Fruit fly (Drosophila melanogaster) whole organism, embryonic: ENCODE measurements around the gene CG7239.

Source experiments
- Ada2b ChIP-seq: fragments of 200-800 bp; sonication (Bioruptor generic); IDR thresholded peaks from 2 replicates; pipeline ENCODE4 v1.3.6; 2022; ENCODE audit warnings: missing biosample characterization, missing genetic modification characterization
- Adf1 ChIP-seq: fragments of 200-800 bp; sonication (Bioruptor generic); IDR thresholded peaks from 2 replicates; pipeline ENCODE4 v1.3.6; 2022; ENCODE audit warnings: missing biosample characterization, missing genetic modification characterization
- B-H1 ChIP-seq: fragments of 200-800 bp; sonication (Bioruptor generic); IDR thresholded peaks from 3 replicates; pipeline ENCODE4 v1.3.6; 2022; ENCODE audit warnings: missing biosample characterization, missing genetic modification characterization
- CG11247 ChIP-seq: fragments of 200-800 bp; sonication (Bioruptor generic); IDR thresholded peaks from 2 replicates; pipeline ENCODE4 v1.3.6; 2022; ENCODE audit warnings: missing biosample characterization, missing genetic modification characterization
- CG11695 ChIP-seq: fragments of 200-800 bp; sonication (Bioruptor generic); IDR thresholded peaks from 3 replicates; pipeline ENCODE4 v1.3.6; 2022; ENCODE audit warnings: missing biosample characterization, missing genetic modification characterization
- CG14014 ChIP-seq: fragments of 200-800 bp; sonication (Bioruptor generic); IDR thresholded peaks from 2 replicates; pipeline ENCODE4 v1.3.6; 2022; ENCODE audit warnings: missing biosample characterization, missing genetic modification characterization
- CG15601 ChIP-seq: fragments of 200-800 bp; sonication (Bioruptor generic); optimal IDR thresholded peaks from 3 replicates; lab custom pipeline; 2019; ENCODE audit warnings: missing biosample characterization, mild to moderate bottlenecking, missing genetic modification characterization, moderate library complexity
- CG15696 ChIP-seq: fragments of 200-800 bp; sonication (Bioruptor generic); optimal IDR thresholded peaks from 2 replicates; lab custom pipeline; 2019; ENCODE audit warnings: missing biosample characterization, mild to moderate bottlenecking, missing genetic modification characterization, moderate library complexity
- CG1603 ChIP-seq: fragments of 200-800 bp; sonication (Bioruptor generic); optimal IDR thresholded peaks from 2 replicates; lab custom pipeline; 2019; ENCODE audit warnings: missing biosample characterization, mild to moderate bottlenecking, missing genetic modification characterization, moderate library complexity
- CG18476 ChIP-seq: fragments of 200-800 bp; sonication (Bioruptor generic); optimal IDR thresholded peaks from 2 replicates; lab custom pipeline; 2016; ENCODE audit warnings: missing biosample characterization, mild to moderate bottlenecking, missing genetic modification characterization
- CG2116 ChIP-seq: fragments of 200-800 bp; sonication (Bioruptor generic); optimal IDR thresholded peaks from 3 replicates; lab custom pipeline; 2018; ENCODE audit warnings: missing biosample characterization, mild to moderate bottlenecking, missing genetic modification characterization
- CG2129 ChIP-seq: fragments of 200-800 bp; sonication (Bioruptor generic); IDR thresholded peaks from 2 replicates; pipeline ENCODE4 v1.3.6; 2022; ENCODE audit warnings: missing biosample characterization, missing genetic modification characterization; ENCODE audit not compliant: partially characterized antibody
- CG2199 ChIP-seq: fragments of 200-800 bp; sonication (Bioruptor generic); IDR thresholded peaks from 3 replicates; pipeline ENCODE4 v1.3.6; 2022; ENCODE audit warnings: missing biosample characterization, missing genetic modification characterization
- CG3065 ChIP-seq: fragments of 200-800 bp; sonication (Bioruptor generic); optimal IDR thresholded peaks from 2 replicates; lab custom pipeline; 2016; ENCODE audit warnings: missing biosample characterization, missing genetic modification characterization
- CG31224 ChIP-seq: fragments of 200-800 bp; sonication (Bioruptor generic); IDR thresholded peaks from 2 replicates; pipeline ENCODE4 v1.3.6; 2022; ENCODE audit warnings: missing biosample characterization, missing genetic modification characterization
- CG32532 ChIP-seq: fragments of 200-800 bp; sonication (Bioruptor generic); IDR thresholded peaks from 2 replicates; pipeline ENCODE4 v1.3.6; 2022; ENCODE audit warnings: missing biosample characterization, missing genetic modification characterization
- CG32772 ChIP-seq: fragments of 200-800 bp; sonication (Bioruptor generic); IDR thresholded peaks from 2 replicates; pipeline ENCODE4 v1.3.6; 2022; ENCODE audit warnings: missing biosample characterization, missing genetic modification characterization
- CG42726 ChIP-seq: fragments of 200-800 bp; sonication (Bioruptor generic); IDR thresholded peaks from 2 replicates; pipeline ENCODE4 v1.3.6; 2022; ENCODE audit warnings: missing biosample characterization, missing genetic modification characterization; ENCODE audit not compliant: partially characterized antibody
- CG4328 ChIP-seq: fragments of 200-800 bp; sonication (Bioruptor generic); optimal IDR thresholded peaks from 3 replicates; lab custom pipeline; 2017; ENCODE audit warnings: missing biosample characterization, missing genetic modification reagents, missing genetic modification characterization
- CG5245 ChIP-seq: fragments of 200-800 bp; sonication (Bioruptor generic); optimal IDR thresholded peaks from 3 replicates; lab custom pipeline; 2016; ENCODE audit warnings: missing biosample characterization, missing genetic modification characterization
- CG7786 ChIP-seq: fragments of 200-800 bp; sonication (Bioruptor generic); optimal IDR thresholded peaks from 2 replicates; lab custom pipeline; 2016; ENCODE audit warnings: missing biosample characterization, missing genetic modification characterization
- CG8359 ChIP-seq: fragments of 200-800 bp; sonication (Bioruptor generic); optimal IDR thresholded peaks from 2 replicates; lab custom pipeline; 2017; ENCODE audit warnings: missing biosample characterization, mild to moderate bottlenecking, missing genetic modification characterization, borderline replicate concordance
- CG8478 ChIP-seq: fragments of >200 bp; optimal IDR thresholded peaks from 2 replicates; lab custom pipeline; 2018
- CG8944 ChIP-seq: fragments of 200-800 bp; sonication (Bioruptor generic); optimal IDR thresholded peaks from 3 replicates; lab custom pipeline; 2016; ENCODE audit warnings: missing biosample characterization, missing genetic modification characterization
- CG9817 ChIP-seq: fragments of 200-800 bp; sonication (Bioruptor generic); optimal IDR thresholded peaks from 2 replicates; lab custom pipeline; 2018; ENCODE audit warnings: missing biosample characterization, mild to moderate bottlenecking, missing genetic modification characterization, moderate library complexity
- D19A ChIP-seq: fragments of 200-800 bp; optimal IDR thresholded peaks from 3 replicates; lab custom pipeline; 2019; ENCODE audit warnings: missing biosample characterization, mild to moderate bottlenecking, missing genetic modification characterization, moderate library complexity
- Dbx ChIP-seq: fragments of 200-800 bp; sonication (Bioruptor generic); IDR thresholded peaks from 3 replicates; pipeline ENCODE4 v1.3.6; 2022; ENCODE audit warnings: missing biosample characterization, missing genetic modification characterization
- E2f2 ChIP-seq: fragments of 200-800 bp; sonication (Bioruptor generic); IDR thresholded peaks from 2 replicates; pipeline ENCODE4 v1.3.6; 2022; ENCODE audit warnings: missing biosample characterization, missing genetic modification characterization
- Gug ChIP-seq: fragments of 200-800 bp; sonication (Bioruptor generic); IDR thresholded peaks from 4 replicates; pipeline ENCODE4 v1.3.6; 2022; ENCODE audit warnings: missing biosample characterization, missing genetic modification characterization
- Hr3 ChIP-seq: fragments of 200-800 bp; sonication (Bioruptor generic); optimal IDR thresholded peaks from 3 replicates; lab custom pipeline; 2016; ENCODE audit warnings: missing biosample characterization, missing genetic modification characterization
- Hr39 ChIP-seq: fragments of >200 bp; optimal IDR thresholded peaks from 2 replicates; lab custom pipeline; 2017
- Pdp1 ChIP-seq, 2 experiments: fragments of 200-800 bp; sonication (Bioruptor generic); optimal IDR thresholded peaks; 3 replicates each; lab custom pipeline; 2016; ENCODE audit warnings: missing biosample characterization in 2 of 2, missing genetic modification characterization in 2 of 2, mild to moderate bottlenecking in 1 of 2, moderate library complexity in 1 of 2
- Sox100B ChIP-seq: fragments of 200-800 bp; sonication (Bioruptor generic); optimal IDR thresholded peaks from 3 replicates; lab custom pipeline; 2018; ENCODE audit warnings: missing biosample characterization, mild to moderate bottlenecking, missing genetic modification characterization
- Sry-β ChIP-seq: fragments of 200-800 bp; sonication (Bioruptor generic); optimal IDR thresholded peaks from 2 replicates; lab custom pipeline; 2018; ENCODE audit warnings: missing biosample characterization, mild to moderate bottlenecking, missing genetic modification characterization, moderate library complexity
- Trl ChIP-seq, 3 experiments: fragments of >200 bp in 2 of 3; fragments of 200-800 bp in 1 of 3; sonication (Bioruptor generic) in 1 of 3; optimal IDR thresholded peaks; 2 replicates in 1 of 3; 3 replicates in 2 of 3; lab custom pipeline; 2016 to 2017; ENCODE audit warnings: missing biosample characterization in 1 of 3, missing genetic modification characterization in 1 of 3
- az2 ChIP-seq: fragments of 200-800 bp; sonication (Bioruptor generic); optimal IDR thresholded peaks from 3 replicates; lab custom pipeline; 2016; ENCODE audit warnings: missing biosample characterization, missing genetic modification characterization
- ems ChIP-seq: fragments of 200-800 bp; sonication (Bioruptor generic); optimal IDR thresholded peaks from 3 replicates; lab custom pipeline; 2016; ENCODE audit warnings: missing biosample characterization, missing genetic modification characterization
- eve ChIP-seq, 2 experiments: fragments of >200 bp; optimal IDR thresholded peaks; 2 replicates each; lab custom pipeline; 2017; ENCODE audit warnings: missing biosample characterization in 2 of 2, missing genetic modification characterization in 2 of 2
- gcm2 ChIP-seq: fragments of 200-800 bp; sonication (Bioruptor generic); optimal IDR thresholded peaks from 2 replicates; lab custom pipeline; 2016; ENCODE audit warnings: missing biosample characterization, missing genetic modification characterization
- gt ChIP-seq: fragments of 200-800 bp; sonication (Bioruptor generic); IDR thresholded peaks from 2 replicates; pipeline ENCODE4 v1.3.6; 2022; ENCODE audit warnings: missing biosample characterization, missing genetic modification characterization
- knrl ChIP-seq: fragments of 200-800 bp; sonication (Bioruptor generic); IDR thresholded peaks from 3 replicates; pipeline ENCODE4 v1.3.6; 2022; ENCODE audit warnings: missing biosample characterization, missing genetic modification characterization; ENCODE audit not compliant: partially characterized antibody
- phol ChIP-seq: fragments of 200-800 bp; sonication (Bioruptor generic); optimal IDR thresholded peaks from 3 replicates; lab custom pipeline; 2018; ENCODE audit warnings: missing biosample characterization, mild to moderate bottlenecking, missing genetic modification characterization, moderate library complexity
- pnt ChIP-seq: fragments of 200-800 bp; sonication (Bioruptor generic); optimal IDR thresholded peaks from 3 replicates; lab custom pipeline; 2016; ENCODE audit warnings: missing biosample characterization, missing genetic modification characterization
- repo ChIP-seq: fragments of 200-800 bp; sonication (Bioruptor generic); optimal IDR thresholded peaks from 2 replicates; lab custom pipeline; 2016; ENCODE audit warnings: missing biosample characterization, missing genetic modification characterization
- sens ChIP-seq: fragments of 200-800 bp; sonication (Bioruptor generic); peaks from one replicate; lab custom pipeline; 2016; ENCODE audit warnings: missing biosample characterization, missing genetic modification characterization
- slbo ChIP-seq: fragments of 200-800 bp; sonication (Bioruptor generic); IDR thresholded peaks from 2 replicates; pipeline ENCODE4 v1.3.6; 2022; ENCODE audit warnings: missing biosample characterization, missing genetic modification characterization
- slou ChIP-seq: fragments of 200-800 bp; sonication (Bioruptor generic); optimal IDR thresholded peaks from 3 replicates; lab custom pipeline; 2016; ENCODE audit warnings: missing biosample characterization, missing genetic modification characterization
- ssp ChIP-seq: fragments of 200-800 bp; sonication (Bioruptor generic); IDR thresholded peaks from 2 replicates; pipeline ENCODE4 v1.3.6; 2022; ENCODE audit warnings: missing biosample characterization, missing genetic modification characterization
- sug ChIP-seq: fragments of 200-800 bp; optimal IDR thresholded peaks from 2 replicates; lab custom pipeline; 2019; ENCODE audit warnings: missing biosample characterization, mild to moderate bottlenecking, missing genetic modification characterization, moderate library complexity
- tll ChIP-seq, 2 experiments: fragments of 200-800 bp in 1 of 2; fragments of >200 bp in 1 of 2; sonication (Bioruptor generic) in 1 of 2; optimal IDR thresholded peaks; 2 replicates each; lab custom pipeline; 2017 to 2019; ENCODE audit warnings: missing biosample characterization in 2 of 2, missing genetic modification characterization in 2 of 2, mild to moderate bottlenecking in 1 of 2, moderate library complexity in 1 of 2
- zen2 ChIP-seq: fragments of 200-800 bp; sonication (Bioruptor generic); IDR thresholded peaks from 3 replicates; pipeline ENCODE4 v1.3.6; 2022; ENCODE audit warnings: missing biosample characterization, missing genetic modification characterization; ENCODE audit not compliant: partially characterized antibody

Gene CG7239

DNA sequence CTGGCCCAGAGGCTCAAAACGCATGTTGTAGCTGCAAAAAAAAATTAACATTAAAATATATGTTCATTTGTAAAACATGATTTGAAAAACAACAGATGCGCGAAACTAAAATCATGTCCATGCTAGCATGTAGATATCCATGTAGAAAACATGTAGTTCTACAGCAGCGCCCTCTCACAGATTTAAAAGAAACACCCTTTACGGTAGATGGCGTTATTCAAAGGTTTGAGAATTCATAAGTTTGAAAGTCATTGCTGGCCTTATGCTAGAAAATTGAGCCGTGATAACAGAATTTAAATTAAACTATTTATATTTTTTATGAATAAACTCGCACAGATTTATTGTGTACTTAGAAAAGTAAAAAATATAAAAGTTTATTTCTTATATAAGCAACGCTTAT is 30.8 kb upstream of the CG7239 start (continued):
- 0 out of 3 replicates have a peak, but pooled peaks have one; percentile 34 for TF ChIP-seq Dbx
- no peak for TF ChIP-seq Ada2b (GFP tag; lab: Robert Waterston, UW)
- peak; percentile 26 for TF ChIP-seq CG8944
- TF ChIP-seq CG18476 (GFP tag; lab: Kevin White, UChicago): no peak
- TF ChIP-seq B-H1 (GFP tag; lab: Robert Waterston, UW): no peak
- 0 out of 2 replicates have a peak, but pooled peaks have one; percentile 10 for TF ChIP-seq CG32772 (GFP tag; lab: Robert Waterston, UW)
- TF ChIP-seq slbo: peak; percentile 74
- TF ChIP-seq CG2129 (GFP tag; lab: Robert Waterston, UW): no peak
- TF ChIP-seq CG42726: peak; percentile 92
- TF ChIP-seq Gug: peak; percentile 58; the same call in 3 of the 4 replicates
- TF ChIP-seq CG8359 (GFP tag; lab: Kevin White, UChicago): no peak
- TF ChIP-seq CG2199 (GFP tag; lab: Robert Waterston, UW): no peak
- TF ChIP-seq Hr3 (GFP tag; lab: Kevin White, UChicago): peak; percentile 8
- no peak for TF ChIP-seq Adf1 (GFP tag; lab: Robert Waterston, UW)
- no peak for TF ChIP-seq ems
- TF ChIP-seq phol (tag; lab: Kevin White, UChicago): no peak
- TF ChIP-seq repo: no peak
- TF ChIP-seq slou: peak; percentile 47
- TF ChIP-seq Sry-β (GFP tag; lab: Kevin White, UChicago): no peak
- TF ChIP-seq eve (GFP tag; optimal IDR thresholded peaks at IDR 0.05; lab: Kevin White, UChicago): no peak
- TF ChIP-seq CG7786: no peak
- peak; percentile 77 for TF ChIP-seq knrl (GFP tag; lab: Robert Waterston, UW)
- peak; percentile 39 for TF ChIP-seq az2 (GFP tag; lab: Kevin White, UChicago)
- no peak for TF ChIP-seq Sox100B (GFP tag; lab: Kevin White, UChicago)
- 0 out of 2 replicates have a peak, but pooled peaks have one; percentile 17 for TF ChIP-seq CG14014 (GFP tag; lab: Robert Waterston, UW)
- TF ChIP-seq tll (GFP tag; optimal IDR thresholded peaks at IDR 0.05; lab: Kevin White, UChicago): no peak
- TF ChIP-seq Trl (optimal IDR thresholded peaks at IDR 0.05; lab: Kevin White, UChicago): no peak
- TF ChIP-seq Trl (GFP tag; optimal IDR thresholded peaks at IDR 0.05; lab: Kevin White, UChicago): peak; percentile 13
- peak; percentile 63 for TF ChIP-seq E2f2
- no peak for TF ChIP-seq CG4328 (GFP tag; lab: Kevin White, UChicago)
- peak; percentile 43; the same call in 1 of the 2 replicates for TF ChIP-seq CG11247 (GFP tag; lab: Robert Waterston, UW)
- TF ChIP-seq gcm2 (GFP tag; lab: Kevin White, UChicago): no peak
- peak; percentile 38 for TF ChIP-seq CG3065 (GFP tag; lab: Kevin White, UChicago)
- peak; percentile 41 for TF ChIP-seq sug (tag; lab: Kevin White, UChicago)
- peak; percentile 27 for TF ChIP-seq CG5245
- TF ChIP-seq sens (GFP tag; lab: Kevin White, UChicago): peak; percentile 26
- TF ChIP-seq Hr39 (lab: Kevin White, UChicago): no peak
- TF ChIP-seq CG32532 (GFP tag; lab: Robert Waterston, UW): peak; percentile 82
- TF ChIP-seq Pdp1 (GFP tag; optimal IDR thresholded peaks at IDR 0.05; lab: Kevin White, UChicago): peak; percentile 4 to 40
- TF ChIP-seq CG15696 (tag; lab: Kevin White, UChicago): peak; percentile 63
- TF ChIP-seq CG15601 (tag; lab: Kevin White, UChicago): no peak
- TF ChIP-seq CG8478: no peak
- TF ChIP-seq CG9817 (tag; lab: Kevin White, UChicago): no peak
- no peak for TF ChIP-seq CG11695 (GFP tag; lab: Robert Waterston, UW)
- no peak for TF ChIP-seq D19A (tag; lab: Kevin White, UChicago)
- no peak for TF ChIP-seq zen2 (GFP tag; lab: Robert Waterston, UW)
- no peak for TF ChIP-seq gt (GFP tag; lab: Robert Waterston, UW)
- TF ChIP-seq CG31224 (GFP tag; lab: Robert Waterston, UW): no peak
- TF ChIP-seq ssp: peak; percentile 27; the same call in 1 of the 2 replicates
- no peak for TF ChIP-seq CG1603
- no peak for TF ChIP-seq CG2116 (GFP tag; lab: Kevin White, UChicago)
- TF ChIP-seq pnt (GFP tag; lab: Kevin White, UChicago): peak; percentile 16
